Fruit fly (Drosophila melanogaster): ENCODE data around the gene beta4GalNAcTB.

Gene beta4GalNAcTB

DNA sequence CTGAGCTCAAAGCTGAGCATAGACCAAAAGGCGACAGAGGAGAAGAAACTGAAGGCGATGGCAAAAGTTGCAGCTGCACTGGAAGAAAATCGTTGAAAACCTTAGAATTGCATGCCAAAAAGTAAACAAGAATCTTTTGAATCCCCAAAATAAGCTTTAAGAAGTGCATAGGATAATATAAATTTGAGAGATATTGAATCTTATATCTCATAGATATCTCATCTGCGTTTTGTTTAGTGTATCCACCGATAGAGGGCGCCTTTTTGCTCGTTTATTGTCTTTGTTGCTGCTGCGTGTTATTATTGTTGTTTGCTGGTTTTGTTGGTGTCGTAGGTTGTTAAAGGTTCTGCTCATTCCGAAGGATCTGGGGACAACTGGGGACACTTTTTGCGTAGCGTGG lies 47.9 kb downstream of the beta4GalNAcTB start:
- TF ChIP-seq esn (GFP tag; optimal IDR thresholded peaks at IDR 0.05), result no peak
- no peak for TF ChIP-seq Sox14 (GFP tag; optimal IDR thresholded peaks at IDR 0.05)
- no peak for TF ChIP-seq CG4318 (GFP tag; optimal IDR thresholded peaks at IDR 0.05)
- no peak for TF ChIP-seq CG1621 (tag; optimal IDR thresholded peaks at IDR 0.05)
- TF ChIP-seq cyc (GFP tag; optimal IDR thresholded peaks at IDR 0.05), result no peak
- TF ChIP-seq CG3919 (GFP tag; optimal IDR thresholded peaks at IDR 0.05), result no peak
- TF ChIP-seq fd85E (GFP tag; optimal IDR thresholded peaks at IDR 0.05), result no peak
- no peak for TF ChIP-seq Eip75B (GFP tag; optimal IDR thresholded peaks at IDR 0.05)
- TF ChIP-seq CG32006 (GFP tag; optimal IDR thresholded peaks at IDR 0.05), result peak; percentile 28
- TF ChIP-seq Met (GFP tag; optimal IDR thresholded peaks at IDR 0.05), result peak; percentile 24
- no peak for TF ChIP-seq CG8632 (GFP tag; optimal IDR thresholded peaks at IDR 0.05)
- TF ChIP-seq spab (GFP tag; optimal IDR thresholded peaks at IDR 0.05), result no peak
- no peak for TF ChIP-seq Hr38 (GFP tag; optimal IDR thresholded peaks at IDR 0.05)
- TF ChIP-seq Smox (GFP tag; optimal IDR thresholded peaks at IDR 0.05), result peak; percentile 2
- TF ChIP-seq CG6792 (GFP tag; optimal IDR thresholded peaks at IDR 0.05), result no peak
- no peak for TF ChIP-seq Sox15 (GFP tag; optimal IDR thresholded peaks at IDR 0.05)
- no peak for TF ChIP-seq Lpt (GFP tag; optimal IDR thresholded peaks at IDR 0.05)
- TF ChIP-seq CG3032 (tag; optimal IDR thresholded peaks at IDR 0.05), result no peak
- 0 out of 3 replicates have a peak, but pooled peaks have one; percentile 23 for TF ChIP-seq CG8119 (GFP tag; IDR thresholded peaks at IDR 0.05)
- no peak for TF ChIP-seq fkh (GFP tag; optimal IDR thresholded peaks at IDR 0.05)
- no peak for TF ChIP-seq Ets21C (GFP tag; optimal IDR thresholded peaks at IDR 0.05)
- TF ChIP-seq Eip93F (GFP tag; optimal IDR thresholded peaks at IDR 0.05), result no peak
- TF ChIP-seq Gug (GFP tag; IDR thresholded peaks at IDR 0.05), result no peak
- no peak for TF ChIP-seq eg (GFP tag; IDR thresholded peaks at IDR 0.05)
- TF ChIP-seq OdsH (GFP tag; optimal IDR thresholded peaks at IDR 0.05), result peak; percentile 28
- no peak for TF ChIP-seq Eip78C (GFP tag)
- TF ChIP-seq CG10669 (GFP tag; optimal IDR thresholded peaks at IDR 0.05), result no peak
- TF ChIP-seq CG6854 (GFP tag; optimal IDR thresholded peaks at IDR 0.05), result no peak
- TF ChIP-seq CG15336 (GFP tag; IDR thresholded peaks at IDR 0.05), result no peak
- TF ChIP-seq Hr39 (GFP tag; optimal IDR thresholded peaks at IDR 0.05), result peak; percentile 22
- TF ChIP-seq CG16779 (tag; optimal IDR thresholded peaks at IDR 0.05), result no peak
- TF ChIP-seq fd59A (GFP tag; optimal IDR thresholded peaks at IDR 0.05), result no peak
- no peak for TF ChIP-seq CG10631 (GFP tag; optimal IDR thresholded peaks at IDR 0.05)
- no peak for TF ChIP-seq CG11762 (GFP tag; optimal IDR thresholded peaks at IDR 0.05; ENCODE audit: insufficient read depth)
- no peak for TF ChIP-seq pdm3 (GFP tag; optimal IDR thresholded peaks at IDR 0.05)
- no peak for TF ChIP-seq acj6 (GFP tag; optimal IDR thresholded peaks at IDR 0.05)
- TF ChIP-seq lz (GFP tag; optimal IDR thresholded peaks at IDR 0.05), result no peak
- no peak for TF ChIP-seq dac (GFP tag; optimal IDR thresholded peaks at IDR 0.05)
- no peak for TF ChIP-seq ss (GFP tag; optimal IDR thresholded peaks at IDR 0.05)
- no peak for TF ChIP-seq achi (GFP tag; optimal IDR thresholded peaks at IDR 0.05)
- no peak for TF ChIP-seq vri (GFP tag; optimal IDR thresholded peaks at IDR 0.05)
- TF ChIP-seq Blimp-1 (GFP tag; optimal IDR thresholded peaks at IDR 0.05), result no peak
- no peak for TF ChIP-seq CG6276 (GFP tag; optimal IDR thresholded peaks at IDR 0.05)
- no peak for TF ChIP-seq Ets96B (tag; optimal IDR thresholded peaks at IDR 0.05)
- TF ChIP-seq CG11294 (GFP tag; IDR thresholded peaks at IDR 0.05), result no peak
- no peak for TF ChIP-seq CG6808 (GFP tag; optimal IDR thresholded peaks at IDR 0.05)
- TF ChIP-seq salr (GFP tag; optimal IDR thresholded peaks at IDR 0.05), result no peak
- peak; percentile 15 for TF ChIP-seq net (GFP tag; optimal IDR thresholded peaks at IDR 0.05)
- peak; percentile 22 for TF ChIP-seq CG31627 (GFP tag; optimal IDR thresholded peaks at IDR 0.05)
- no peak for TF ChIP-seq CG34406 (GFP tag; optimal IDR thresholded peaks at IDR 0.05)
- peak; percentile 57 for TF ChIP-seq svp (GFP tag)
- no peak for TF ChIP-seq Hr4 (GFP tag; optimal IDR thresholded peaks at IDR 0.05)
- TF ChIP-seq CG9139 (GFP tag; optimal IDR thresholded peaks at IDR 0.05), result no peak
- TF ChIP-seq CG6163 (GFP tag; IDR thresholded peaks at IDR 0.05), result no peak

Measured in whole organism, prepupa.